Worm (Caenorhabditis elegans) whole organism, young adult: Measurements from ENCODE around the gene sqv-3.

Experiments
- B0336.3 ChIP-seq: fragments of 200-800 bp; sonication (Bioruptor generic); IDR thresholded peaks from 2 replicates; pipeline ENCODE4 v1.3.6; 2022; ENCODE audit warnings: missing genetic modification characterization, missing compliant biosample characterization
- F33H1.4 ChIP-seq: fragments of 200-800 bp; sonication (Bioruptor generic); IDR thresholded peaks from 2 replicates; pipeline ENCODE4 v1.3.6; 2022; ENCODE audit warnings: missing genetic modification reagents, missing genetic modification characterization, missing compliant biosample characterization
- F37B4.10 ChIP-seq: fragments of 200-800 bp; sonication (Bioruptor generic); IDR thresholded peaks from 2 replicates; pipeline ENCODE4 v1.3.6; 2022; ENCODE audit warnings: missing genetic modification characterization, missing compliant biosample characterization
- F49E8.2 ChIP-seq: sonication (generic microtip); optimal IDR thresholded peaks from 3 replicates; lab custom pipeline; 2017; ENCODE audit warnings: missing genetic modification characterization, mild to moderate bottlenecking, missing compliant biosample characterization, antibody characterized with exemption, moderate library complexity; ENCODE audit not compliant: insufficient read depth
- F55B11.4 ChIP-seq: sonication (generic microtip); optimal IDR thresholded peaks from 2 replicates; lab custom pipeline; 2016; ENCODE audit warnings: missing compliant biosample characterization, missing genetic modification characterization, borderline replicate concordance; ENCODE audit not compliant: insufficient read depth
- Y95B8A.8 ChIP-seq: fragments of 200-800 bp; sonication (Bioruptor generic); IDR thresholded peaks from 2 replicates; pipeline ENCODE4 v1.3.6; 2022; ENCODE audit warnings: missing genetic modification reagents, missing genetic modification characterization, missing compliant biosample characterization
- ama-1 ChIP-seq, 3 experiments: fragments of 150-350 bp in 1 of 3; sonication (generic microtip) in 2 of 3; optimal IDR thresholded peaks; 2 replicates each; lab custom pipeline; 2014 to 2018; ENCODE audit warnings: missing biosample characterization in 2 of 3, missing genetic modification characterization in 2 of 3, missing genetic modification reagents in 2 of 3
- aptf-2 ChIP-seq: fragments of 200-800 bp; sonication (Bioruptor generic); conservative IDR thresholded peaks from 2 replicates; pipeline ENCODE4 v1.3.6; 2022; ENCODE audit warnings: missing genetic modification reagents, missing genetic modification characterization, missing compliant biosample characterization
- attf-3 ChIP-seq: fragments of 200-800 bp; sonication (Bioruptor generic); conservative IDR thresholded peaks from 2 replicates; pipeline ENCODE4 v1.3.6; 2022; ENCODE audit warnings: missing genetic modification reagents, missing genetic modification characterization, missing compliant biosample characterization
- ccch-3 ChIP-seq: fragments of 200-800 bp; sonication (Bioruptor generic); optimal IDR thresholded peaks from 2 replicates; lab custom pipeline; 2018; ENCODE audit warnings: mild to moderate bottlenecking, missing genetic modification characterization, missing compliant biosample characterization
- ceh-100 ChIP-seq: fragments of 200-800 bp; sonication (Bioruptor generic); IDR thresholded peaks from 2 replicates; pipeline ENCODE4 v1.3.6; 2022; ENCODE audit warnings: missing genetic modification reagents, missing genetic modification characterization, missing compliant biosample characterization
- ceh-40 ChIP-seq: fragments of 200-800 bp; sonication (Bioruptor generic); IDR thresholded peaks from 2 replicates; pipeline ENCODE4 v1.3.6; 2022; ENCODE audit warnings: missing genetic modification characterization, missing compliant biosample characterization
- ceh-91 ChIP-seq: fragments of 200-800 bp; sonication (Bioruptor generic); IDR thresholded peaks from 2 replicates; pipeline ENCODE4 v1.3.6; 2022; ENCODE audit warnings: missing genetic modification reagents, missing genetic modification characterization, missing compliant biosample characterization
- dox-1 ChIP-seq: fragments of 200-800 bp; sonication (Bioruptor generic); IDR thresholded peaks from 2 replicates; pipeline ENCODE4 v1.3.6; 2022; ENCODE audit warnings: missing genetic modification reagents, missing genetic modification characterization, missing compliant biosample characterization
- egl-18 ChIP-seq: fragments of 200-800 bp; sonication (Bioruptor generic); IDR thresholded peaks from 2 replicates; pipeline ENCODE4 v1.3.6; 2022; ENCODE audit warnings: missing genetic modification reagents, missing genetic modification characterization, missing compliant biosample characterization
- egl-44 ChIP-seq: fragments of 200-800 bp; sonication (Bioruptor generic); IDR thresholded peaks from 2 replicates; pipeline ENCODE4 v1.3.6; 2022; ENCODE audit warnings: missing genetic modification reagents, missing genetic modification characterization, missing compliant biosample characterization
- egrh-3 ChIP-seq: fragments of 200-800 bp; sonication (Bioruptor generic); IDR thresholded peaks from 2 replicates; pipeline ENCODE4 v1.3.6; 2022; ENCODE audit warnings: missing genetic modification reagents, missing genetic modification characterization, missing compliant biosample characterization
- ekl-4 ChIP-seq: fragments of 200-800 bp; sonication (Bioruptor generic); IDR thresholded peaks from 2 replicates; pipeline ENCODE4 v1.3.6; 2022; ENCODE audit warnings: missing genetic modification reagents, missing genetic modification characterization, missing compliant biosample characterization
- ets-4 ChIP-seq: fragments of 200-800 bp; sonication (Bioruptor generic); optimal IDR thresholded peaks from 2 replicates; lab custom pipeline; 2018; ENCODE audit warnings: mild to moderate bottlenecking, missing genetic modification characterization, missing compliant biosample characterization
- him-1 ChIP-seq: sonication (generic microtip); optimal IDR thresholded peaks from 2 replicates; lab custom pipeline; 2016; ENCODE audit warnings: missing genotype, missing genetic modification reagents, missing genetic modification characterization, missing compliant biosample characterization
- hlh-12 ChIP-seq: sonication (generic microtip); optimal IDR thresholded peaks from 2 replicates; lab custom pipeline; 2016; ENCODE audit warnings: missing genetic modification characterization, missing compliant biosample characterization
- hlh-26 ChIP-seq: fragments of 200-800 bp; sonication (Bioruptor generic); conservative IDR thresholded peaks from 2 replicates; pipeline ENCODE4 v1.3.6; 2022; ENCODE audit warnings: missing genetic modification reagents, missing genetic modification characterization, missing compliant biosample characterization
- hrde-1 ChIP-seq: sonication (generic microtip); optimal IDR thresholded peaks from 2 replicates; lab custom pipeline; 2016; ENCODE audit warnings: missing genetic modification characterization, mild to moderate bottlenecking, missing compliant biosample characterization, moderate library complexity, missing genotype, missing genetic modification reagents, borderline replicate concordance
- hsf-1 ChIP-seq: fragments of 200-800 bp; sonication (Bioruptor generic); IDR thresholded peaks from 2 replicates; pipeline ENCODE4 v1.3.6; 2022; ENCODE audit warnings: missing genetic modification reagents, missing genetic modification characterization, missing compliant biosample characterization
- let-607 ChIP-seq, 2 experiments: fragments of 200-800 bp in 1 of 2; sonication (Bioruptor generic) in 1 of 2; sonication (generic microtip) in 1 of 2; optimal IDR thresholded peaks; 2 replicates each; lab custom pipeline; 2016 to 2018; ENCODE audit warnings: mild to moderate bottlenecking in 2 of 2, missing compliant biosample characterization in 2 of 2, missing genetic modification characterization in 2 of 2, moderate library complexity in 2 of 2, missing genotype in 1 of 2
- lsl-1 ChIP-seq: fragments of 200-800 bp; sonication (Bioruptor generic); optimal IDR thresholded peaks from 2 replicates; lab custom pipeline; 2018; ENCODE audit warnings: mild to moderate bottlenecking, missing genetic modification characterization, moderate library complexity, missing compliant biosample characterization
- mcd-1 ChIP-seq: fragments of 200-800 bp; sonication (Bioruptor generic); IDR thresholded peaks from 2 replicates; pipeline ENCODE4 v1.3.6; 2022; ENCODE audit warnings: missing genetic modification reagents, missing genetic modification characterization, missing compliant biosample characterization
- mes-4 ChIP-seq: sonication (generic microtip); optimal IDR thresholded peaks from 2 replicates; lab custom pipeline; 2016; ENCODE audit warnings: missing genotype, missing genetic modification characterization, missing compliant biosample characterization
- mxl-1 ChIP-seq: sonication (generic microtip); optimal IDR thresholded peaks from 2 replicates; lab custom pipeline; 2016; ENCODE audit warnings: missing genetic modification characterization, missing compliant biosample characterization
- nfyb-1 ChIP-seq: fragments of 200-800 bp; sonication (Bioruptor generic); IDR thresholded peaks from 2 replicates; pipeline ENCODE4 v1.3.6; 2022; ENCODE audit warnings: missing genetic modification reagents, missing genetic modification characterization, missing compliant biosample characterization
- nhr-179 ChIP-seq: sonication (generic microtip); optimal IDR thresholded peaks from 2 replicates; lab custom pipeline; 2016; ENCODE audit warnings: mild to moderate bottlenecking, missing genetic modification characterization, missing compliant biosample characterization
- nhr-27 ChIP-seq: fragments of 200-800 bp; sonication (Bioruptor generic); optimal IDR thresholded peaks from 2 replicates; lab custom pipeline; 2018; ENCODE audit warnings: mild to moderate bottlenecking, missing genetic modification characterization, moderate library complexity, missing compliant biosample characterization
- nhr-90 ChIP-seq: sonication (generic microtip); optimal IDR thresholded peaks from 2 replicates; lab custom pipeline; 2016; ENCODE audit warnings: missing genotype, mild to moderate bottlenecking, missing genetic modification characterization, missing compliant biosample characterization
- pbrm-1 ChIP-seq: fragments of 200-800 bp; sonication (Bioruptor generic); IDR thresholded peaks from 2 replicates; pipeline ENCODE4 v1.3.6; 2022; ENCODE audit warnings: missing genetic modification reagents, missing genetic modification characterization, missing compliant biosample characterization
- rcor-1 ChIP-seq: fragments of 200-800 bp; sonication (Bioruptor generic); IDR thresholded peaks from 2 replicates; pipeline ENCODE4 v1.3.6; 2022; ENCODE audit warnings: missing genetic modification reagents, missing genetic modification characterization, missing compliant biosample characterization
- sdz-38 ChIP-seq: sonication (generic microtip); optimal IDR thresholded peaks from 2 replicates; lab custom pipeline; 2016; ENCODE audit warnings: missing genotype, missing genetic modification characterization, missing compliant biosample characterization
- sea-2 ChIP-seq: fragments of 200-800 bp; sonication (Bioruptor generic); IDR thresholded peaks from 2 replicates; pipeline ENCODE4 v1.3.6; 2022; ENCODE audit warnings: missing genetic modification characterization, missing compliant biosample characterization
- snpc-1.1 ChIP-seq: sonication (generic microtip); optimal IDR thresholded peaks from 2 replicates; lab custom pipeline; 2017; ENCODE audit warnings: missing genetic modification characterization, mild to moderate bottlenecking, missing compliant biosample characterization, antibody characterized with exemption, moderate library complexity, missing genotype, missing genetic modification reagents; ENCODE audit not compliant: insufficient read depth
- snpc-1.3 ChIP-seq: sonication (generic microtip); optimal IDR thresholded peaks from 2 replicates; lab custom pipeline; 2017; ENCODE audit warnings: missing genetic modification characterization, mild to moderate bottlenecking, missing compliant biosample characterization, antibody characterized with exemption, moderate library complexity, missing genotype, missing genetic modification reagents; ENCODE audit not compliant: insufficient read depth
- snpc-3.4 ChIP-seq: sonication (generic microtip); optimal IDR thresholded peaks from 2 replicates; lab custom pipeline; 2017; ENCODE audit warnings: missing genetic modification characterization, mild to moderate bottlenecking, missing compliant biosample characterization, antibody characterized with exemption, moderate library complexity, missing genotype, missing genetic modification reagents
- sptf-2 ChIP-seq: fragments of 200-800 bp; sonication (Bioruptor generic); optimal IDR thresholded peaks from 2 replicates; lab custom pipeline; 2018; ENCODE audit warnings: mild to moderate bottlenecking, missing genetic modification characterization, missing compliant biosample characterization
- tlf-1 ChIP-seq: fragments of 200-800 bp; sonication (Bioruptor generic); optimal IDR thresholded peaks from 2 replicates; lab custom pipeline; 2018; ENCODE audit warnings: mild to moderate bottlenecking, missing genetic modification characterization, missing compliant biosample characterization
- unc-62 ChIP-seq: fragments of 150-350 bp; optimal IDR thresholded peaks from 2 replicates; lab custom pipeline; 2014; ENCODE audit warnings: missing biosample characterization, missing genetic modification reagents, missing genetic modification characterization
- xnd-1 ChIP-seq: sonication (generic microtip); optimal IDR thresholded peaks from 2 replicates; lab custom pipeline; 2016; ENCODE audit warnings: missing genotype, missing genetic modification reagents, missing genetic modification characterization, missing compliant biosample characterization
- zfh-2 ChIP-seq: fragments of 200-800 bp; sonication (Bioruptor generic); conservative IDR thresholded peaks from 2 replicates; pipeline ENCODE4 v1.3.6; 2022; ENCODE audit warnings: missing genetic modification reagents, missing genetic modification characterization, missing compliant biosample characterization
- ztf-25 ChIP-seq: fragments of 200-800 bp; sonication (Bioruptor generic); IDR thresholded peaks from 2 replicates; pipeline ENCODE4 v1.3.6; 2022; ENCODE audit warnings: missing genetic modification reagents, missing genetic modification characterization, missing compliant biosample characterization
- ztf-6 ChIP-seq: fragments of 200-800 bp; sonication (Bioruptor generic); IDR thresholded peaks from 2 replicates; pipeline ENCODE4 v1.3.6; 2022; ENCODE audit warnings: missing genetic modification reagents, missing genetic modification characterization, missing compliant biosample characterization

sqv-3 gene

DNA sequence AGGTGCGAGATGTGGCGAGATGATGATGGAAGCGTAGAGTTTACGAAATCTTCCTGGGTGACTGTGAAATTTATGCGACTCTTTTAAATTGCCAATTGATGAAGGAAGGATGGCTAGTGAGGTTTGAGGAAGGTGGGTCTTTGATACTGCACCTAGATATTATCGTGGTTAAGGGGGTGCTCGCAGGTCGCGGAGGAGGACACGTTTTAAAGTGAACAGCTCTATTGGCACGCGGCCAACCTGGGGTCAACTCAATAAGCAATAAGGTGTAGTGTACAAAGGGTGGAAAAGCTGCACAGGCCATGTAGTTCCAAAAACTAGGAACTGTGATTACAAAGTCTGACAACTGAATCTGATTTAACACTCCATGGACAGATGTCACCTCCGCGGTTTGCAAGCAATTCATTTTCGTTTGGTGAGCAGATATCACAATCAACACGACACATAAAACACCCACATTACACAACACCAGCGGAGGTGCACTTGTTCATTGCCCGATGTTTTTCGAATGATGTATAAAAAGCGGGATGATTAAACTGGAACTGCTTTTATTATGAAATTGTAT, 34.7 kb downstream of the sqv-3 start (continued):
- TF ChIP-seq hlh-12 (no peak), dox-1 (GFP tag; lab: Robert Waterston, UW) (no peak), F49E8.2 (no peak), F33H1.4 (GFP tag; lab: Robert Waterston, UW) (no peak), ama-1 (optimal IDR thresholded peaks at IDR 0.05; lab: Kevin White, UChicago) (no peak), ama-1 (GFP tag; optimal IDR thresholded peaks at IDR 0.05; lab: Kevin White, UChicago) (no peak), let-607 (tag; optimal IDR thresholded peaks at IDR 0.05; lab: Kevin White, UChicago) (no peak), ceh-100 (GFP tag; lab: Robert Waterston, UW) (0 out of 2 replicates have a peak, but pooled peaks have one; percentile 11), aptf-2 (GFP tag; lab: Robert Waterston, UW) (no peak), hrde-1 (tag; lab: Kevin White, UChicago) (peak; percentile 5), hsf-1 (GFP tag; lab: Robert Waterston, UW) (peak; percentile 60), attf-3 (no peak), ets-4 (GFP tag; lab: Kevin White, UChicago) (no peak), egl-44 (GFP tag; lab: Robert Waterston, UW) (no peak), nhr-27 (tag; lab: Kevin White, UChicago) (no peak), ztf-6 (GFP tag; lab: Robert Waterston, UW) (no peak), xnd-1 (tag; lab: Kevin White, UChicago) (no peak), hlh-26 (GFP tag; lab: Robert Waterston, UW) (no peak), egl-18 (no peak), ceh-40 (GFP tag; lab: Robert Waterston, UW) (no peak), lsl-1 (GFP tag; lab: Kevin White, UChicago) (peak; percentile 7), sdz-38 (tag; lab: Kevin White, UChicago) (no peak), ekl-4 (GFP tag; lab: Robert Waterston, UW) (0 out of 2 replicates have a peak, but pooled peaks have one; percentile 54), sea-2 (GFP tag; lab: Robert Waterston, UW) (no peak), nfyb-1 (GFP tag; lab: Robert Waterston, UW) (no peak), mes-4 (no peak), snpc-1.1 (tag; lab: Kevin White, UChicago) (no peak), him-1 (tag; lab: Kevin White, UChicago) (no peak), nhr-90 (tag; lab: Kevin White, UChicago) (no peak), egrh-3 (GFP tag; lab: Robert Waterston, UW) (no peak), sptf-2 (GFP tag; lab: Kevin White, UChicago) (no peak), F55B11.4 (tag; lab: Kevin White, UChicago) (no peak), pbrm-1 (GFP tag; lab: Robert Waterston, UW) (no peak), mcd-1 (GFP tag; lab: Robert Waterston, UW) (0 out of 2 replicates have a peak, but pooled peaks have one; percentile 17), ccch-3 (GFP tag; lab: Kevin White, UChicago) (no peak), snpc-1.3 (tag; lab: Kevin White, UChicago) (no peak), unc-62 (no peak), B0336.3 (GFP tag; lab: Robert Waterston, UW) (peak; percentile 70), Y95B8A.8 (GFP tag; lab: Robert Waterston, UW) (0 out of 2 replicates have a peak, but pooled peaks have one; percentile 9), ceh-91 (GFP tag; lab: Robert Waterston, UW) (no peak), nhr-179 (tag; lab: Kevin White, UChicago) (no peak), snpc-3.4 (tag; lab: Kevin White, UChicago) (no peak), tlf-1 (GFP tag; lab: Kevin White, UChicago) (no peak), ztf-25 (no peak), rcor-1 (GFP tag; lab: Robert Waterston, UW) (peak; percentile 24; the same call in 1 of the 2 replicates), zfh-2 (GFP tag; lab: Robert Waterston, UW) (no peak), F37B4.10 (GFP tag; lab: Robert Waterston, UW) (no peak), mxl-1 (tag; lab: Kevin White, UChicago) (no peak)
